Fruit fly (Drosophila melanogaster) whole organism, wandering third instar larva: ENCODE results near the gene CG3631.

Experiments used
- GATAd ChIP-seq: sonication (Bioruptor generic); optimal IDR thresholded peaks from 2 replicates; lab custom pipeline; 2016; ENCODE audit warnings: missing biosample characterization, missing genetic modification characterization
- Jra ChIP-seq: sonication (Bioruptor generic); optimal IDR thresholded peaks from 2 replicates; lab custom pipeline; 2016; ENCODE audit warnings: missing biosample characterization, missing genetic modification characterization
- Mio ChIP-seq: sonication (Bioruptor generic); optimal IDR thresholded peaks from 2 replicates; lab custom pipeline; 2016; ENCODE audit warnings: missing biosample characterization, missing genetic modification characterization
- Myc ChIP-seq: fragments of >200 bp; optimal IDR thresholded peaks from 2 replicates; lab custom pipeline; 2017
- Rel ChIP-seq, 2 experiments: fragments of 200-800 bp; sonication (Bioruptor generic) in 1 of 2; optimal IDR thresholded peaks; 2 replicates in 1 of 2; 3 replicates in 1 of 2; lab custom pipeline; 2016 to 2019; ENCODE audit warnings: mild to moderate bottlenecking in 2 of 2, missing biosample characterization in 2 of 2, missing genetic modification characterization in 2 of 2, moderate library complexity in 1 of 2
- Sp1 ChIP-seq: fragments of 200-800 bp; sonication (Bioruptor generic); optimal IDR thresholded peaks from 3 replicates; lab custom pipeline; 2019; ENCODE audit warnings: missing biosample characterization, mild to moderate bottlenecking, missing genetic modification characterization, moderate library complexity
- brk ChIP-seq: fragments of 200-800 bp; sonication (Bioruptor generic); optimal IDR thresholded peaks from 2 replicates; lab custom pipeline; 2016; ENCODE audit warnings: missing biosample characterization, mild to moderate bottlenecking, missing genetic modification characterization
- foxo ChIP-seq, 2 experiments: fragments of 200-800 bp; sonication (Bioruptor generic); optimal IDR thresholded peaks; 2 replicates in 1 of 2; 3 replicates in 1 of 2; lab custom pipeline; 2016 to 2017; ENCODE audit warnings: missing biosample characterization in 2 of 2, missing genetic modification characterization in 2 of 2
- h ChIP-seq: fragments of 200-800 bp; sonication (Bioruptor generic); optimal IDR thresholded peaks from 3 replicates; lab custom pipeline; 2016; ENCODE audit warnings: missing biosample characterization, mild to moderate bottlenecking, missing genetic modification characterization
- lola ChIP-seq: fragments of >200 bp; optimal IDR thresholded peaks from 2 replicates; lab custom pipeline; 2017; ENCODE audit warnings: missing biosample characterization, missing genetic modification characterization
- pan ChIP-seq: fragments of >200 bp; optimal IDR thresholded peaks from 2 replicates; lab custom pipeline; 2017
- usp ChIP-seq: fragments of >200 bp; optimal IDR thresholded peaks from 2 replicates; lab custom pipeline; 2017; ENCODE audit warnings: missing biosample characterization, missing genetic modification characterization

- no peak for TF ChIP-seq Mio
- TF ChIP-seq lola (GFP tag; lab: Kevin White, UChicago): no peak
- no peak for TF ChIP-seq usp (GFP tag; lab: Kevin White, UChicago)
- no peak for TF ChIP-seq Jra
- TF ChIP-seq brk (GFP tag; lab: Kevin White, UChicago): no peak
- no peak for TF ChIP-seq h (GFP tag; lab: Kevin White, UChicago)
- no peak for TF ChIP-seq GATAd (GFP tag; lab: Kevin White, UChicago)
- no peak for TF ChIP-seq foxo (GFP tag; optimal IDR thresholded peaks at IDR 0.05; lab: Kevin White, UChicago)
- TF ChIP-seq pan: no peak
- no peak for TF ChIP-seq Rel (GFP tag; optimal IDR thresholded peaks at IDR 0.05; lab: Kevin White, UChicago)
- TF ChIP-seq Rel (tag; optimal IDR thresholded peaks at IDR 0.05; lab: Kevin White, UChicago): no peak
- no peak for TF ChIP-seq Sp1 (GFP tag; lab: Kevin White, UChicago)
- no peak for TF ChIP-seq Myc (lab: Kevin White, UChicago)
These were observed 48.9 kb upstream of the CG3631 start for dm6 chr3R:14830262-14830758.
